Fruit fly (Drosophila melanogaster) whole organism, embryonic: Measurements from ENCODE around the gene CG11699.

Experiments
- CG10147 ChIP-seq: fragments of 200-800 bp; sonication (Bioruptor generic); optimal IDR thresholded peaks from 2 replicates; lab custom pipeline; 2019; ENCODE audit warnings: missing biosample characterization, mild to moderate bottlenecking, missing genetic modification characterization, moderate library complexity
- CG10959 ChIP-seq: fragments of 200-800 bp; sonication (Bioruptor generic); IDR thresholded peaks from 2 replicates; pipeline ENCODE4 v1.3.6; 2022; ENCODE audit warnings: missing biosample characterization, missing genetic modification characterization
- CG14860 ChIP-seq: fragments of 200-800 bp; sonication (Bioruptor generic); IDR thresholded peaks from 3 replicates; pipeline ENCODE4 v1.3.6; 2022; ENCODE audit warnings: missing biosample characterization, missing genetic modification characterization; ENCODE audit not compliant: partially characterized antibody
- CG1647 ChIP-seq: fragments of 200-800 bp; sonication (Bioruptor generic); optimal IDR thresholded peaks from 3 replicates; lab custom pipeline; 2016; ENCODE audit warnings: missing biosample characterization, missing genetic modification characterization
- CG16863 ChIP-seq: fragments of 200-800 bp; sonication (Bioruptor generic); optimal IDR thresholded peaks from 3 replicates; lab custom pipeline; 2016; ENCODE audit warnings: missing biosample characterization, missing genetic modification characterization
- CG17385 ChIP-seq: fragments of 200-800 bp; sonication (Bioruptor generic); optimal IDR thresholded peaks from 3 replicates; lab custom pipeline; 2018; ENCODE audit warnings: missing biosample characterization, mild to moderate bottlenecking, missing genetic modification characterization
- CG17568 ChIP-seq: fragments of 200-800 bp; sonication (Bioruptor generic); optimal IDR thresholded peaks from 2 replicates; lab custom pipeline; 2018; ENCODE audit warnings: missing biosample characterization, mild to moderate bottlenecking, missing genetic modification characterization, moderate library complexity
- CG17802 ChIP-seq: fragments of 200-800 bp; sonication (Bioruptor generic); optimal IDR thresholded peaks from 2 replicates; lab custom pipeline; 2018; ENCODE audit warnings: missing biosample characterization, mild to moderate bottlenecking, missing genetic modification characterization, moderate library complexity
- CG17829 ChIP-seq: fragments of 200-800 bp; optimal IDR thresholded peaks from 2 replicates; lab custom pipeline; 2019; ENCODE audit warnings: missing biosample characterization, mild to moderate bottlenecking, missing genetic modification characterization, moderate library complexity
- CG17912 ChIP-seq: fragments of 200-800 bp; sonication (Bioruptor generic); optimal IDR thresholded peaks from 2 replicates; lab custom pipeline; 2018; ENCODE audit warnings: missing biosample characterization, mild to moderate bottlenecking, missing genetic modification characterization
- CG3281 ChIP-seq: fragments of 200-800 bp; sonication (Bioruptor generic); optimal IDR thresholded peaks from 3 replicates; lab custom pipeline; 2017; ENCODE audit warnings: missing biosample characterization, mild to moderate bottlenecking, missing genetic modification characterization
- CG3407 ChIP-seq: fragments of 200-800 bp; sonication (Bioruptor generic); optimal IDR thresholded peaks from 2 replicates; lab custom pipeline; 2018; ENCODE audit warnings: missing biosample characterization, mild to moderate bottlenecking, missing genetic modification characterization
- CG4617 ChIP-seq: fragments of 200-800 bp; sonication (Bioruptor generic); optimal IDR thresholded peaks from 3 replicates; lab custom pipeline; 2016; ENCODE audit warnings: missing biosample characterization, missing genetic modification characterization, borderline replicate concordance
- CG6683 ChIP-seq: fragments of 200-800 bp; sonication (Bioruptor generic); optimal IDR thresholded peaks from 2 replicates; lab custom pipeline; 2017; ENCODE audit warnings: missing biosample characterization, mild to moderate bottlenecking, missing genetic modification characterization, missing genetic modification reagents
- CG6813 ChIP-seq: fragments of 200-800 bp; sonication (Bioruptor generic); optimal IDR thresholded peaks from 2 replicates; lab custom pipeline; 2017; ENCODE audit warnings: missing biosample characterization, missing genetic modification characterization, mild to moderate bottlenecking, moderate library complexity, missing genetic modification reagents
- CG7987 ChIP-seq: fragments of 200-800 bp; sonication (Bioruptor generic); optimal IDR thresholded peaks from 2 replicates; lab custom pipeline; 2018; ENCODE audit warnings: missing biosample characterization, mild to moderate bottlenecking, missing genetic modification characterization, moderate library complexity
- Chrac-16 ChIP-seq: fragments of 200-800 bp; sonication (Bioruptor generic); optimal IDR thresholded peaks from 3 replicates; lab custom pipeline; 2016; ENCODE audit warnings: missing biosample characterization, missing genetic modification characterization
- GATAe ChIP-seq: fragments of 200-800 bp; sonication (Bioruptor generic); conservative IDR thresholded peaks from 2 replicates; pipeline ENCODE4 v1.3.6; 2022; ENCODE audit warnings: missing biosample characterization, missing genetic modification characterization
- HLH4C ChIP-seq: fragments of 200-800 bp; sonication (Bioruptor generic); IDR thresholded peaks from 3 replicates; pipeline ENCODE4 v1.3.6; 2022; ENCODE audit warnings: missing biosample characterization, missing genetic modification characterization; ENCODE audit not compliant: partially characterized antibody
- Hand ChIP-seq: fragments of 200-800 bp; sonication (Bioruptor generic); optimal IDR thresholded peaks from 2 replicates; lab custom pipeline; 2017; ENCODE audit warnings: mild to moderate bottlenecking, missing biosample characterization, missing genetic modification reagents, missing genetic modification characterization
- Hmr ChIP-seq: fragments of 200-800 bp; sonication (Bioruptor generic); optimal IDR thresholded peaks from 3 replicates; lab custom pipeline; 2017; ENCODE audit warnings: mild to moderate bottlenecking, missing biosample characterization, missing genetic modification reagents, missing genetic modification characterization
- Hr51 ChIP-seq, 2 experiments: fragments of 200-800 bp; sonication (Bioruptor generic); optimal IDR thresholded peaks; 2 replicates in 1 of 2; 3 replicates in 1 of 2; lab custom pipeline; 2016 to 2018; ENCODE audit warnings: missing biosample characterization in 2 of 2, missing genetic modification characterization in 2 of 2, mild to moderate bottlenecking in 1 of 2, moderate library complexity in 1 of 2
- Lhr ChIP-seq: fragments of 200-800 bp; sonication (Bioruptor generic); optimal IDR thresholded peaks from 3 replicates; lab custom pipeline; 2017; ENCODE audit warnings: mild to moderate bottlenecking, missing biosample characterization, missing genetic modification reagents, missing genetic modification characterization
- MESR4 ChIP-seq: fragments of 200-800 bp; sonication (Bioruptor generic); optimal IDR thresholded peaks from 2 replicates; lab custom pipeline; 2018; ENCODE audit warnings: missing biosample characterization, mild to moderate bottlenecking, missing genetic modification characterization, moderate library complexity
- Mad ChIP-seq: fragments of 200-800 bp; sonication (Bioruptor generic); optimal IDR thresholded peaks from 2 replicates; lab custom pipeline; 2016; ENCODE audit warnings: missing biosample characterization, missing genetic modification characterization
- Myb ChIP-seq: fragments of 200-800 bp; sonication (Bioruptor generic); optimal IDR thresholded peaks from 2 replicates; lab custom pipeline; 2016; ENCODE audit warnings: missing biosample characterization, missing genetic modification characterization
- NC2β ChIP-seq: fragments of 200-800 bp; sonication (Bioruptor generic); optimal IDR thresholded peaks from 2 replicates; lab custom pipeline; 2016; ENCODE audit warnings: missing biosample characterization, missing genetic modification characterization
- Nf-YC ChIP-seq: fragments of 200-800 bp; optimal IDR thresholded peaks from 3 replicates; lab custom pipeline; 2019; ENCODE audit warnings: missing biosample characterization, mild to moderate bottlenecking, missing genetic modification characterization, moderate library complexity
- Taf1 ChIP-seq: fragments of 200-800 bp; sonication (Bioruptor generic); IDR thresholded peaks from 2 replicates; pipeline ENCODE4 v1.3.6; 2022; ENCODE audit warnings: missing biosample characterization, missing genetic modification characterization
- ase ChIP-seq: fragments of 200-800 bp; sonication (Bioruptor generic); IDR thresholded peaks from 3 replicates; pipeline ENCODE4 v1.3.6; 2022; ENCODE audit warnings: missing biosample characterization, missing genetic modification characterization
- bbx ChIP-seq: fragments of 200-800 bp; sonication (Bioruptor generic); IDR thresholded peaks from 2 replicates; pipeline ENCODE4 v1.3.6; 2022; ENCODE audit warnings: missing biosample characterization, missing genetic modification characterization; ENCODE audit not compliant: partially characterized antibody
- corto ChIP-seq: fragments of 200-800 bp; sonication (Bioruptor generic); optimal IDR thresholded peaks from 2 replicates; lab custom pipeline; 2016; ENCODE audit warnings: missing biosample characterization, mild to moderate bottlenecking, missing genetic modification characterization, moderate library complexity
- da ChIP-seq: fragments of 200-800 bp; sonication (Bioruptor generic); optimal IDR thresholded peaks from 2 replicates; lab custom pipeline; 2016; ENCODE audit warnings: missing biosample characterization, missing genetic modification characterization
- dan ChIP-seq: fragments of 200-800 bp; sonication (Bioruptor generic); IDR thresholded peaks from 2 replicates; pipeline ENCODE4 v1.3.6; 2022; ENCODE audit warnings: missing biosample characterization, missing genetic modification characterization
- dmrt99B ChIP-seq: fragments of 200-800 bp; sonication (Bioruptor generic); optimal IDR thresholded peaks from 2 replicates; lab custom pipeline; 2018; ENCODE audit warnings: missing biosample characterization, mild to moderate bottlenecking, missing genetic modification characterization, moderate library complexity
- fd96Cb ChIP-seq: fragments of 200-800 bp; sonication (Bioruptor generic); optimal IDR thresholded peaks from 2 replicates; lab custom pipeline; 2018; ENCODE audit warnings: missing biosample characterization, mild to moderate bottlenecking, missing genetic modification characterization, moderate library complexity
- fru ChIP-seq: fragments of >200 bp; optimal IDR thresholded peaks from 2 replicates; lab custom pipeline; 2017
- insv ChIP-seq, 2 experiments: fragments of 200-800 bp; sonication (Bioruptor generic); optimal IDR thresholded peaks; 3 replicates each; lab custom pipeline; 2016 to 2018; ENCODE audit warnings: missing biosample characterization in 2 of 2, missing genetic modification characterization in 2 of 2
- kay ChIP-seq: fragments of 200-800 bp; sonication (Bioruptor generic); optimal IDR thresholded peaks from 2 replicates; lab custom pipeline; 2016; ENCODE audit warnings: missing biosample characterization, missing genetic modification characterization
- ken ChIP-seq: fragments of 200-800 bp; sonication (Bioruptor generic); IDR thresholded peaks from 3 replicates; pipeline ENCODE4 v1.3.6; 2022; ENCODE audit warnings: missing biosample characterization, missing genetic modification characterization
- lab ChIP-seq: fragments of 200-800 bp; sonication (Bioruptor generic); optimal IDR thresholded peaks from 3 replicates; lab custom pipeline; 2017; ENCODE audit warnings: missing biosample characterization, missing genetic modification characterization, mild to moderate bottlenecking, moderate library complexity, missing genetic modification reagents
- phol ChIP-seq: fragments of 200-800 bp; sonication (Bioruptor generic); optimal IDR thresholded peaks from 3 replicates; lab custom pipeline; 2018; ENCODE audit warnings: missing biosample characterization, mild to moderate bottlenecking, missing genetic modification characterization, moderate library complexity
- sd ChIP-seq: fragments of 200-800 bp; sonication (Bioruptor generic); optimal IDR thresholded peaks from 3 replicates; lab custom pipeline; 2018; ENCODE audit warnings: missing biosample characterization, mild to moderate bottlenecking, missing genetic modification characterization, moderate library complexity
- sens ChIP-seq: fragments of 200-800 bp; sonication (Bioruptor generic); peaks from one replicate; lab custom pipeline; 2016; ENCODE audit warnings: missing biosample characterization, missing genetic modification characterization
- sens-2 ChIP-seq: fragments of 200-800 bp; sonication (Bioruptor generic); IDR thresholded peaks from 2 replicates; pipeline ENCODE4 v1.3.6; 2022; ENCODE audit warnings: missing biosample characterization, missing genetic modification characterization
- seq ChIP-seq: fragments of 200-800 bp; sonication (Bioruptor generic); IDR thresholded peaks from 2 replicates; pipeline ENCODE4 v1.3.6; 2022; ENCODE audit warnings: missing biosample characterization, missing genetic modification characterization
- shn ChIP-seq: fragments of 200-800 bp; sonication (Bioruptor generic); optimal IDR thresholded peaks from 3 replicates; lab custom pipeline; 2016; ENCODE audit warnings: missing biosample characterization, missing genetic modification characterization
- sima ChIP-seq: fragments of 200-800 bp; sonication (Bioruptor generic); optimal IDR thresholded peaks from 2 replicates; lab custom pipeline; 2016; ENCODE audit warnings: missing biosample characterization, missing genetic modification characterization
- so ChIP-seq: fragments of 200-800 bp; sonication (Bioruptor generic); IDR thresholded peaks from 3 replicates; pipeline ENCODE4 v1.3.6; 2022; ENCODE audit warnings: missing biosample characterization, missing genetic modification characterization
- sr ChIP-seq: fragments of 200-800 bp; sonication (Bioruptor generic); IDR thresholded peaks from 3 replicates; pipeline ENCODE4 v1.3.6; 2022; ENCODE audit warnings: missing biosample characterization, missing genetic modification characterization
- wor ChIP-seq: fragments of 200-800 bp; sonication (Bioruptor generic); IDR thresholded peaks from 2 replicates; pipeline ENCODE4 v1.3.6; 2022; ENCODE audit warnings: missing biosample characterization, missing genetic modification characterization

The CG11699 gene

dm6 chrX:11576540-11576939, 6.1 kb downstream of the CG11699 start, which contains the start of gene CG11695 (continued):
- no peak for TF ChIP-seq CG17568 (GFP tag; lab: Kevin White, UChicago)
- peak; percentile 78 for TF ChIP-seq phol
- TF ChIP-seq CG3407 (GFP tag; lab: Kevin White, UChicago), result no peak
- peak; percentile 16 for TF ChIP-seq Myb (GFP tag; lab: Kevin White, UChicago)
- TF ChIP-seq CG16863 (GFP tag; lab: Kevin White, UChicago), result peak; percentile 28
- no peak for TF ChIP-seq CG10959 (GFP tag; lab: Robert Waterston, UW)
- peak; percentile 57 for TF ChIP-seq dmrt99B (tag; lab: Kevin White, UChicago)
- peak; percentile 69 for TF ChIP-seq CG3281 (GFP tag; lab: Kevin White, UChicago)
- TF ChIP-seq da (GFP tag; lab: Kevin White, UChicago), result no peak
- no peak for TF ChIP-seq sens-2
- no peak for TF ChIP-seq GATAe (GFP tag; lab: Robert Waterston, UW)
- no peak for TF ChIP-seq shn (GFP tag; lab: Kevin White, UChicago)
- peak; percentile 17 for TF ChIP-seq CG1647 (GFP tag; lab: Kevin White, UChicago)
- peak; percentile 59 for TF ChIP-seq CG17385 (GFP tag; lab: Kevin White, UChicago)
- no peak for TF ChIP-seq dan (GFP tag; lab: Robert Waterston, UW)
- no peak for TF ChIP-seq CG17912 (GFP tag; lab: Kevin White, UChicago)
- peak; percentile 80 for TF ChIP-seq CG4617 (GFP tag; lab: Kevin White, UChicago)
- peak; percentile 62 for TF ChIP-seq Hmr (GFP tag; lab: Kevin White, UChicago)
- TF ChIP-seq CG6813, result no peak
- peak; percentile 71 for TF ChIP-seq CG10147
- TF ChIP-seq Hr51 (GFP tag; optimal IDR thresholded peaks at IDR 0.05; lab: Kevin White, UChicago), result peak; percentile 5 to 66
- no peak for TF ChIP-seq corto (GFP tag; lab: Kevin White, UChicago)
- peak; percentile 46 for TF ChIP-seq sd
- TF ChIP-seq Hand (GFP tag; lab: Kevin White, UChicago), result no peak
- TF ChIP-seq seq (GFP tag; lab: Robert Waterston, UW), result no peak
- TF ChIP-seq HLH4C (GFP tag; lab: Robert Waterston, UW), result no peak
- peak; percentile 4 for TF ChIP-seq CG17802 (tag; lab: Kevin White, UChicago)
- TF ChIP-seq Lhr (GFP tag; lab: Kevin White, UChicago), result peak; percentile 24
- no peak for TF ChIP-seq bbx (GFP tag; lab: Robert Waterston, UW)
- TF ChIP-seq kay (GFP tag; lab: Kevin White, UChicago), result peak; percentile 12
- TF ChIP-seq MESR4 (GFP tag; lab: Kevin White, UChicago), result no peak
- peak; percentile 78 for TF ChIP-seq Nf-YC (tag; lab: Kevin White, UChicago)
- no peak for TF ChIP-seq so (GFP tag; lab: Robert Waterston, UW)
- TF ChIP-seq Mad, result peak; percentile 65
- TF ChIP-seq CG6683 (GFP tag; lab: Kevin White, UChicago), result peak; percentile 14
- no peak for TF ChIP-seq sr (GFP tag; lab: Robert Waterston, UW)
- no peak for TF ChIP-seq ase (GFP tag; lab: Robert Waterston, UW)
- peak; percentile 75 for TF ChIP-seq lab (GFP tag; lab: Kevin White, UChicago)
- peak; percentile 32 for TF ChIP-seq NC2β (GFP tag; lab: Kevin White, UChicago)
- no peak for TF ChIP-seq CG7987 (GFP tag; lab: Kevin White, UChicago)
- peak; percentile 68 for TF ChIP-seq CG17829
- TF ChIP-seq wor (GFP tag; lab: Robert Waterston, UW), result peak; percentile 37; the same call in 1 of the 2 replicates
- peak; percentile 49 for TF ChIP-seq fd96Cb
- peak; percentile 49; the same call in 1 of the 2 replicates for TF ChIP-seq Taf1 (GFP tag; lab: Robert Waterston, UW)
- TF ChIP-seq sima, result no peak
- TF ChIP-seq insv (GFP tag; optimal IDR thresholded peaks at IDR 0.05; lab: Kevin White, UChicago), result peak in 1 of 2 experiments; percentile 0
- TF ChIP-seq ken (GFP tag; lab: Robert Waterston, UW), result 0 out of 3 replicates have a peak, but pooled peaks have one; percentile 18
- TF ChIP-seq sens (GFP tag; lab: Kevin White, UChicago), result peak; percentile 92
- peak; percentile 60 for TF ChIP-seq Chrac-16 (GFP tag; lab: Kevin White, UChicago)
- no peak for TF ChIP-seq CG14860 (GFP tag; lab: Robert Waterston, UW)
- TF ChIP-seq fru (lab: Kevin White, UChicago), result no peak
